Fruit fly (Drosophila melanogaster) whole organism, wandering third instar larva: ENCODE results near the gene CG17944.
A peak's percentile ranks its signal among the peaks of the same experiment; 100 is the strongest.

Experiments used
- CG9705 ChIP-seq: fragments of 200-800 bp; sonication (Bioruptor generic); optimal IDR thresholded peaks from 2 replicates; lab custom pipeline; 2018; ENCODE audit warnings: missing biosample characterization, mild to moderate bottlenecking, missing genetic modification characterization
- Dfd ChIP-seq: fragments of >200 bp; optimal IDR thresholded peaks from 2 replicates; lab custom pipeline; 2017; ENCODE audit warnings: missing biosample characterization, missing genetic modification characterization
- Mio ChIP-seq: sonication (Bioruptor generic); optimal IDR thresholded peaks from 2 replicates; lab custom pipeline; 2016; ENCODE audit warnings: missing biosample characterization, missing genetic modification characterization
- N ChIP-seq: fragments of >200 bp; optimal IDR thresholded peaks from 2 replicates; lab custom pipeline; 2018; ENCODE audit warnings: missing biosample characterization, missing external identifiers, missing genetic modification characterization
- OdsH ChIP-seq: fragments of 200-800 bp; sonication (Bioruptor generic); optimal IDR thresholded peaks from 2 replicates; lab custom pipeline; 2016; ENCODE audit warnings: missing biosample characterization, mild to moderate bottlenecking, missing genetic modification characterization
- Vsx2 ChIP-seq: fragments of 200-300, 225-300 bp; sonication (Bioruptor generic); optimal IDR thresholded peaks from 2 replicates; lab custom pipeline; 2018; ENCODE audit warnings: missing biosample characterization, missing genetic modification characterization; ENCODE audit not compliant: partially characterized antibody
- brk ChIP-seq: fragments of 200-800 bp; sonication (Bioruptor generic); optimal IDR thresholded peaks from 2 replicates; lab custom pipeline; 2016; ENCODE audit warnings: missing biosample characterization, mild to moderate bottlenecking, missing genetic modification characterization
- dl ChIP-seq, 2 experiments: fragments of 175-275, 200-275 bp in 1 of 2; fragments of 200-275 bp in 1 of 2; sonication (Bioruptor generic); optimal IDR thresholded peaks; lab custom pipeline; 2018; ENCODE audit warnings: mild to moderate bottlenecking in 2 of 2, missing biosample characterization in 2 of 2, missing genetic modification characterization in 2 of 2, moderate library complexity in 2 of 2; ENCODE audit not compliant: partially characterized antibody in 2 of 2, insufficient read depth in 1 of 2
- dmrt93B ChIP-seq: fragments of 200-800 bp; sonication (Bioruptor generic); optimal IDR thresholded peaks from 2 replicates; lab custom pipeline; 2018; ENCODE audit warnings: missing biosample characterization, mild to moderate bottlenecking, missing genetic modification characterization
- pan ChIP-seq: fragments of >200 bp; optimal IDR thresholded peaks from 2 replicates; lab custom pipeline; 2017
- psq ChIP-seq: fragments of 200-800 bp; sonication (Bioruptor generic); optimal IDR thresholded peaks from 3 replicates; lab custom pipeline; 2017; ENCODE audit warnings: missing biosample characterization, mild to moderate bottlenecking, missing genetic modification characterization, moderate library complexity
- sv ChIP-seq: fragments of 200-800 bp; sonication (Bioruptor generic); optimal IDR thresholded peaks from 3 replicates; lab custom pipeline; 2016; ENCODE audit warnings: missing biosample characterization, missing genetic modification characterization

- TF ChIP-seq CG9705 (GFP tag; lab: Kevin White, UChicago) (no peak), sv (no peak), Dfd (GFP tag; lab: Kevin White, UChicago) (no peak), dmrt93B (GFP tag; lab: Kevin White, UChicago) (no peak), dl (GFP tag; optimal IDR thresholded peaks at IDR 0.05; lab: Kevin White, UChicago; ENCODE audit: insufficient read depth in 1 of 2, partially characterized antibody in 2 of 2) (no peak), brk (GFP tag; lab: Kevin White, UChicago) (no peak), Mio (GFP tag; lab: Kevin White, UChicago) (no peak), N (GFP tag; lab: Kevin White, UChicago) (no peak), OdsH (GFP tag; lab: Kevin White, UChicago) (no peak), Vsx2 (GFP tag; lab: Kevin White, UChicago) (peak; percentile 19), pan (lab: Kevin White, UChicago) (no peak), psq (GFP tag; lab: Kevin White, UChicago) (no peak)
Observed at dm6 chr3R:7313034-7313433, 48.9 kb downstream of the CG17944 start.
